Worm (Caenorhabditis elegans): Measurements from ENCODE around the gene aakg-4.

DNA sequence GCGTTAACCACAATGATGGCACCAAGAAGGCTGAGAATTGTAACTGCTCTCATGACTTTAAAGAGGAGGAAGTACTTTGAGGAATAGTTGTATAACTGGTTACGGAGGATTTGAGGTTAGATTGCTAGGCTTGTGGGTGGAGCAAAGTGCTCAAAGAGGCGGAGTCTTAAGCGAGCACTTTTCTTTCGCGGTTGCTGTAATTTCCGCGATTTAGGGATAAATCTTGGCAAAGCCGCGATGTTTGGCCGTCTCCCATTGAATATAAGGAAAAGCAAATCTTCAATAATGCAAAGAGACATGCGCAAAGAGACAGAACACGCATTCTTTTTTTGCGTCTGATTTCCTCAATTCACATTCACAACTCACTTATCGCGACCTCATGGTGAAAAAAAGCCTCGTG, 19.1 kb upstream of the aakg-4 start, which contains the start of gene nlp-45:
- TF ChIP-seq snpc-4 (tag; optimal IDR thresholded peaks at IDR 0.05) (no peak), lsy-2 (tag; optimal IDR thresholded peaks at IDR 0.05) (no peak)
